Worm (Caenorhabditis elegans) whole organism, L4/young adult: Measurements from ENCODE around the gene pqn-96.
A peak's percentile ranks its signal among the peaks of the same experiment; 100 is the strongest.

ENCODE experiments used
- W03F9.2 ChIP-seq: fragments of 150-350 bp; optimal IDR thresholded peaks from 2 replicates; lab custom pipeline; 2014; ENCODE audit warnings: missing biosample characterization, missing genetic modification characterization
- dao-5 ChIP-seq: sonication (generic microtip); optimal IDR thresholded peaks from 2 replicates; lab custom pipeline; 2016; ENCODE audit warnings: missing genotype, missing genetic modification characterization, moderate library complexity, missing compliant biosample characterization
- him-1 ChIP-seq: sonication (generic microtip); optimal IDR thresholded peaks from 2 replicates; lab custom pipeline; 2016; ENCODE audit warnings: missing genotype, missing genetic modification reagents, missing genetic modification characterization, missing compliant biosample characterization

The pqn-96 gene

ce11 chrIII:8444433-8445090, 5.3 kb upstream of the pqn-96 start:
- TF ChIP-seq W03F9.2 (tag; lab: Kevin White, UChicago) = no peak
- no peak for TF ChIP-seq him-1 (tag; lab: Kevin White, UChicago)
- TF ChIP-seq dao-5 (tag; lab: Kevin White, UChicago) = no peak

- no peak for TF ChIP-seq dao-5 (tag; lab: Kevin White, UChicago)
- TF ChIP-seq W03F9.2 (tag; lab: Kevin White, UChicago) = peak; percentile 91
Measured at ce11 chrIII:8443557-8444131, 4.4 kb upstream of the pqn-96 start, which contains the start of gene ufbp-1. Gene ufbp-1 (minus strand): TSS chrIII:8443607.

- no peak for TF ChIP-seq him-1 (tag; lab: Kevin White, UChicago)
- TF ChIP-seq W03F9.2 (tag; lab: Kevin White, UChicago) = no peak
- TF ChIP-seq dao-5 (tag; lab: Kevin White, UChicago) = no peak
Measured at ce11 chrIII:8437763-8438414, 1.3 kb downstream of the pqn-96 start.

- TF ChIP-seq dao-5 (tag; lab: Kevin White, UChicago) (no peak), W03F9.2 (tag; lab: Kevin White, UChicago) (no peak), him-1 (tag; lab: Kevin White, UChicago) (no peak)
Measured at ce11 chrIII:8435074-8435473, 4.1 kb downstream of the pqn-96 start, which contains the start of gene ZK1236.9. Gene ZK1236.9 (minus strand): TSS chrIII:8435174.

ce11 chrIII:8432143-8432542, 7.1 kb downstream of the pqn-96 start, which contains the start of gene ZK1236.5:
Gene ZK1236.5 (minus strand): TSS chrIII:8432214.
- TF ChIP-seq dao-5 (tag; lab: Kevin White, UChicago) (no peak), him-1 (tag; lab: Kevin White, UChicago) (no peak), W03F9.2 (tag; lab: Kevin White, UChicago) (no peak)

ce11 chrIII:8429497-8429896, 9.7 kb downstream of the pqn-96 start:
- TF ChIP-seq W03F9.2 (tag; lab: Kevin White, UChicago) (no peak), him-1 (tag; lab: Kevin White, UChicago) (no peak), dao-5 (tag; lab: Kevin White, UChicago) (no peak)

- no peak for TF ChIP-seq W03F9.2 (tag; lab: Kevin White, UChicago)
- no peak for TF ChIP-seq dao-5 (tag; lab: Kevin White, UChicago)
- no peak for TF ChIP-seq him-1 (tag; lab: Kevin White, UChicago)
Measured at ce11 chrIII:8429035-8429434, 10.2 kb downstream of the pqn-96 start, which contains the start of gene ZK1236.1. Gene ZK1236.1 (plus strand): TSS chrIII:8429297.

ce11 chrIII:8426271-8426670, 12.9 kb downstream of the pqn-96 start, which contains the start of gene cec-1:
Gene cec-1 (plus strand): TSS chrIII:8426333.
- no peak for TF ChIP-seq him-1 (tag; lab: Kevin White, UChicago)
- TF ChIP-seq dao-5 (tag; lab: Kevin White, UChicago) = no peak
- no peak for TF ChIP-seq W03F9.2 (tag; lab: Kevin White, UChicago)

- TF ChIP-seq W03F9.2 (tag; lab: Kevin White, UChicago) (no peak), dao-5 (tag; lab: Kevin White, UChicago) (peak; percentile 56), him-1 (tag; lab: Kevin White, UChicago) (peak; percentile 61)
Measured at ce11 chrIII:8425076-8425475, 14.1 kb downstream of the pqn-96 start.

- no peak for TF ChIP-seq W03F9.2 (tag; lab: Kevin White, UChicago)
- TF ChIP-seq him-1 (tag; lab: Kevin White, UChicago) = no peak
- no peak for TF ChIP-seq dao-5 (tag; lab: Kevin White, UChicago)
Measured at ce11 chrIII:8417968-8418267, 21.3 kb downstream of the pqn-96 start, which contains the start of gene sor-1. Gene sor-1 (plus strand): TSS chrIII:8418168.

ce11 chrIII:8417192-8417967, 21.8 kb downstream of the pqn-96 start:
- TF ChIP-seq dao-5 (tag; lab: Kevin White, UChicago) = peak; percentile 29
- TF ChIP-seq him-1 (tag; lab: Kevin White, UChicago) = peak; percentile 95
- peak; percentile 78 for TF ChIP-seq W03F9.2 (tag; lab: Kevin White, UChicago)

- TF ChIP-seq him-1 (tag; lab: Kevin White, UChicago) (no peak), W03F9.2 (tag; lab: Kevin White, UChicago) (no peak), dao-5 (tag; lab: Kevin White, UChicago) (no peak)
Measured at ce11 chrIII:8416871-8417191, 22.4 kb downstream of the pqn-96 start.

- no peak for TF ChIP-seq W03F9.2 (tag; lab: Kevin White, UChicago)
- TF ChIP-seq dao-5 (tag; lab: Kevin White, UChicago) = no peak
- TF ChIP-seq him-1 (tag; lab: Kevin White, UChicago) = no peak
Measured at ce11 chrIII:8413501-8413900, 25.7 kb downstream of the pqn-96 start.
